Worm (Caenorhabditis elegans): ENCODE measurements around the gene F21A3.3.

DNA sequence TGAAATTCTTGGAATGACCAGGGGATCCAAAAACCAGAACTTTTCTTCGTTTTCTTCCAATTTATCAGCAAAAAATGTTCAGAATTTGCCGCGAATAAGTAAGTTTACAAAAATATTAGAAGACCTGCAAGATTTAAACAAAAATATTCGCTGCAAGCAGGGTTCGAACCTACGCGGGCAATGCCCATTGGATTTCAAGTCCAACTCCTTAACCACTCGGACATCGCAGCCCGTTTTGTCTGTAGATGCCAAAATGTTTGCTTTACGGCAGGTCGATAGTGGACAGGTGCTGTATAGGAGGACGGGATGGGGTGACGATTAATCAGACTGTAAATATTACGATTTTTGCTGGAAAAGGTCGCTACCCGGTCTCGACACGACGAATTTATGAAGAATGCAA, 30.2 kb downstream of the F21A3.3 start:
- TF ChIP-seq W03F9.2 (tag; optimal IDR thresholded peaks at IDR 0.05) (no peak), him-1 (tag; optimal IDR thresholded peaks at IDR 0.05) (no peak)
